Worm (Caenorhabditis elegans) whole organism, L3 larva: Measurements from ENCODE around the gene fbxl-4.

ENCODE experiments used
- ceh-16 ChIP-seq: sonication (generic microtip); optimal IDR thresholded peaks from 2 replicates; lab custom pipeline; 2017; ENCODE audit warnings: missing biosample characterization, missing genetic modification characterization
- elt-2 ChIP-seq: sonication (generic microtip); optimal IDR thresholded peaks from 2 replicates; lab custom pipeline; 2016; ENCODE audit warnings: missing genetic modification reagents, mild to moderate bottlenecking, missing genetic modification characterization, missing compliant biosample characterization
- elt-3 ChIP-seq, 3 experiments: fragments of 150-350 bp in 1 of 3; sonication (generic microtip) in 2 of 3; optimal IDR thresholded peaks; 2 replicates in 2 of 3; 4 replicates in 1 of 3; lab custom pipeline; 2014 to 2017; ENCODE audit warnings: missing biosample characterization in 3 of 3, missing genetic modification characterization in 3 of 3
- pha-4 ChIP-seq: fragments of 150-350 bp; optimal IDR thresholded peaks from 2 replicates; lab custom pipeline; 2014; ENCODE audit warnings: missing biosample characterization, missing genetic modification reagents, missing genetic modification characterization
- pqm-1 ChIP-seq: fragments of 150-350 bp; optimal IDR thresholded peaks from 2 replicates; lab custom pipeline; 2017; ENCODE audit warnings: missing biosample characterization, missing genetic modification characterization, inconsistent platforms
- ztf-11 ChIP-seq: fragments of 150-350 bp; optimal IDR thresholded peaks from 2 replicates; lab custom pipeline; 2014; ENCODE audit warnings: missing biosample characterization, missing genetic modification characterization

fbxl-4 gene

DNA sequence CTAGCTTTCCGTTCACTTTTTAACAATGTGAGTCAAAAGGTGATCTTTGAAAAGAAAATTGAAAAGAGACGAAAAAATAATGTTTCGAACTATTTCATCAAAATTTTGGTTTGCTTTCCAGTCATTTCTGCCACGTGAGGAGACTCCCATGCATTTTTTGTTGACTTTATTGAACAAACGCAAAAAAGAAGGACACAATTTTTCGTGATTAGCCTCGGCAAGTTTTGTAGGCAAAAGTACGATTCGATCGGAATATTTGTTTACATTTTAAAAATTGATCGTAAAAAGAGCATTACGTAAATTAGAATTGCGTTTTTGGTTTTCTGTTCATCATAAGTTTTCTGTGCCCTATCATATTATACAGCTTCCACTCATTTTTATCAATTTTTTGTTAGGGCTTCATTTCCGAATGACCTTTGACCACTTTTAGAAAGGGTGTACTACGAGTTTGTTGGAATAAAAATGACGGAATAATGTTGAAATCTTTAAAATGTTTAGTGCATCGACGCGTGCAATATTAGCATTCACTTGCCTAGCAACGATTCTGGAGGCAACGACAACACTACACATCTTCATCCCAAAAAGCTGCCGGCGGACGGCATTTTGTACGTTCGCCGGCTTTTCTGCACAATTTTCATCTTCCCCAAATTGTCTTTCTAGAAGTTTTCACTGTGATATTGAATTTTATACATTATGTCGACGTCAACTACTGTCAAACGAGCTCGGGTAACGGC is 56.5 kb downstream of the fbxl-4 start, which contains the start of gene C56E10.3:
Gene C56E10.3 (plus strand): TSS at position 684 of the 734 bp plus-strand sequence.
- TF ChIP-seq elt-3 (tag; optimal IDR thresholded peaks at IDR 0.05; lab: Kevin White, UChicago): no peak
- TF ChIP-seq ztf-11 (tag; lab: Kevin White, UChicago): no peak
- TF ChIP-seq pha-4 (tag; lab: Kevin White, UChicago): peak; percentile 96
- TF ChIP-seq elt-2 (tag; lab: Kevin White, UChicago): peak; percentile 86
- no peak for TF ChIP-seq ceh-16 (tag; lab: Kevin White, UChicago)
- peak; percentile 76 for TF ChIP-seq pqm-1 (tag; lab: Kevin White, UChicago)
